Worm (Caenorhabditis elegans) whole organism, young adult: ENCODE data around the gene nhr-210.
A peak's percentile ranks its signal among the peaks of the same experiment; 100 is the strongest.

Source experiments
- lsl-1 ChIP-seq: fragments of 200-800 bp; sonication (Bioruptor generic); optimal IDR thresholded peaks from 2 replicates; lab custom pipeline; 2018; ENCODE audit warnings: mild to moderate bottlenecking, missing genetic modification characterization, moderate library complexity, missing compliant biosample characterization
- madf-6 ChIP-seq: fragments of 200-800 bp; sonication (Bioruptor generic); IDR thresholded peaks from 2 replicates; pipeline ENCODE4 v1.3.6; 2022; ENCODE audit warnings: missing genetic modification reagents, missing genetic modification characterization, missing compliant biosample characterization
- mxl-1 ChIP-seq: sonication (generic microtip); optimal IDR thresholded peaks from 2 replicates; lab custom pipeline; 2016; ENCODE audit warnings: missing genetic modification characterization, missing compliant biosample characterization
- rcor-1 ChIP-seq: fragments of 200-800 bp; sonication (Bioruptor generic); IDR thresholded peaks from 2 replicates; pipeline ENCODE4 v1.3.6; 2022; ENCODE audit warnings: missing genetic modification reagents, missing genetic modification characterization, missing compliant biosample characterization
- rec-8 ChIP-seq, 2 experiments: sonication (generic microtip); optimal IDR thresholded peaks; 2 replicates each; lab custom pipeline; 2016; ENCODE audit warnings: mild to moderate bottlenecking in 2 of 2, missing genetic modification characterization in 2 of 2, missing genetic modification reagents in 2 of 2, missing genotype in 2 of 2, missing biosample characterization in 1 of 2, missing compliant biosample characterization in 1 of 2, moderate library complexity in 1 of 2
- snpc-4 ChIP-seq, 5 experiments: fragments of 150-350 bp in 1 of 5; sonication (generic microtip) in 4 of 5; optimal IDR thresholded peaks; 2 replicates each; lab custom pipeline; 2014 to 2018; ENCODE audit warnings: missing genetic modification characterization in 5 of 5, missing biosample characterization in 3 of 5, antibody characterized with exemption in 2 of 5, mild to moderate bottlenecking in 2 of 5, missing compliant biosample characterization in 2 of 5, missing genotype in 2 of 5, moderate library complexity in 2 of 5, missing genetic modification reagents in 1 of 5

DNA sequence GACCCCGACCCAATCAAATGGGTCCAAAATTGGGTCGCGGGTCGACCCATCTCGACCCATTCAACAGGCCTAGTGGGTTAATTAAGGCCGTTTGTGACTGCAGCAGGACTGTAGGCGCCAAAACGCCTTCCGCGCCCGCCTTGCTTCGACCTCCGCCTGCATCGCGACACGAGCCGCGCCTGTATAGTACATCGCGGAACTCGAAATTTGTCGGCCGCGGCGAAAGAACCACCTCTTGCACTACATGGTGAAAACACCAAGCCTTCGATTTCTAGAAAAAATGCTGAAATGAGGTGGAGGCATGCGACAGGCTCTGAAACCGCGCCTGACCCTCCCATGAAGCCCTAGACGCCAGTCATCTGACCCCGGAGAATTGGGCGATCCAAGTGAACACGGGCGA, 31.4 kb downstream of the nhr-210 start:
- TF ChIP-seq rcor-1 (GFP tag; lab: Robert Waterston, UW): no peak
- TF ChIP-seq rec-8 (tag; optimal IDR thresholded peaks at IDR 0.05; lab: Kevin White, UChicago): no peak
- no peak for TF ChIP-seq snpc-4 (GFP tag; optimal IDR thresholded peaks at IDR 0.05; lab: Kevin White, UChicago)
- TF ChIP-seq snpc-4 (tag; optimal IDR thresholded peaks at IDR 0.05; lab: Kevin White, UChicago): peak in 2 of 4 experiments; percentile 57 to 72
- no peak for TF ChIP-seq mxl-1 (tag; lab: Kevin White, UChicago)
- no peak for TF ChIP-seq lsl-1 (GFP tag; lab: Kevin White, UChicago)
- no peak for TF ChIP-seq madf-6
